Worm (Caenorhabditis elegans): ENCODE results near the gene Y110A2AL.6.

Y110A2AL.6 gene

ce11 chrII:2867701-2868100 lies 26.3 kb upstream of the Y110A2AL.6 start, which contains the start of gene Y110A2AL.2:
Gene Y110A2AL.2 (plus strand): TSS chrII:2868001.
- no peak for TF ChIP-seq pha-4 (tag; optimal IDR thresholded peaks at IDR 0.05)
- TF ChIP-seq ceh-43 (GFP tag; optimal IDR thresholded peaks at IDR 0.05): no peak
- no peak for TF ChIP-seq elt-1 (tag; optimal IDR thresholded peaks at IDR 0.05; ENCODE audit: borderline replicate concordance, insufficient read depth)
- TF ChIP-seq ham-2 (GFP tag; optimal IDR thresholded peaks at IDR 0.05): no peak
- no peak for TF ChIP-seq lin-13 (tag; optimal IDR thresholded peaks at IDR 0.05)
- no peak for TF ChIP-seq lsy-2 (tag; optimal IDR thresholded peaks at IDR 0.05)

ce11 chrII:2866541-2867124 lies 25.2 kb upstream of the Y110A2AL.6 start, which contains the start of the genes Y110A2AL.9 and Y110A2AL.3:
Gene Y110A2AL.9 (minus strand): TSS chrII:2866641.
Gene Y110A2AL.3 (plus strand): TSS chrII:2867074.
- TF ChIP-seq tbx-8 (GFP tag; optimal IDR thresholded peaks at IDR 0.05) (no peak), mls-2 (tag; optimal IDR thresholded peaks at IDR 0.05) (no peak), unc-62 (GFP tag; optimal IDR thresholded peaks at IDR 0.05) (no peak), ham-2 (GFP tag; optimal IDR thresholded peaks at IDR 0.05) (no peak), flh-1 (GFP tag; optimal IDR thresholded peaks at IDR 0.05) (no peak), zip-8 (tag; optimal IDR thresholded peaks at IDR 0.05) (no peak), snpc-4 (tag; optimal IDR thresholded peaks at IDR 0.05) (no peak), sptf-1 (tag; optimal IDR thresholded peaks at IDR 0.05) (no peak), ztf-11 (tag; optimal IDR thresholded peaks at IDR 0.05) (no peak), mep-1 (tag; optimal IDR thresholded peaks at IDR 0.05) (no peak)

ce11 chrII:2865355-2865754 lies 23.9 kb upstream of the Y110A2AL.6 start:
- no peak for TF ChIP-seq nhr-76 (tag; optimal IDR thresholded peaks at IDR 0.05)
- no peak for TF ChIP-seq mep-1 (tag; optimal IDR thresholded peaks at IDR 0.05)
- TF ChIP-seq elt-1 (tag; optimal IDR thresholded peaks at IDR 0.05; ENCODE audit: borderline replicate concordance, insufficient read depth): no peak
- TF ChIP-seq elt-3 (tag; optimal IDR thresholded peaks at IDR 0.05): no peak
- no peak for TF ChIP-seq tbx-8 (GFP tag; optimal IDR thresholded peaks at IDR 0.05)
- TF ChIP-seq blmp-1 (tag; optimal IDR thresholded peaks at IDR 0.05): no peak
- TF ChIP-seq ces-1 (GFP tag; optimal IDR thresholded peaks at IDR 0.05): no peak
- TF ChIP-seq mls-2 (tag; optimal IDR thresholded peaks at IDR 0.05): no peak
- TF ChIP-seq nhr-12 (tag; optimal IDR thresholded peaks at IDR 0.05): no peak

DNA sequence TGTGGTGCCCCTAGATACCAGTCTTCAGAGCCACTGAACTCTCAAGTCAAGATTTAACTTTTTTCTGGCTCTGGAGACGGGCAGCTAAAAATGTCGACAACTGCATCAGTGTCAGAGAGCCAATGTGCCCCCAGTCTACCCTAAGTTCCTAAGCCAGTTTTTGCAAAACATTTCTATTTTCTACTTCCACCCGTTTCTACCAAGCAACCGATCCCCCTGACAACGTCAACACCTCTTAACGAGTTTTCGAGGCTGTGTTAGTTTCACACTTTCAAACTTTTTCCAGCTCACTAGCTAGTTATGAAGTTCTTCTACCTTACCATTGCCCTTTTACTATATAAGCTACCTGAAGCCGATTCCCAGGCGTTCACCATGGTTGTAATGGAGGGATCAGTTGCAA lies 22.8 kb upstream of the Y110A2AL.6 start, which contains the start of gene Y110A2AL.5:
Gene Y110A2AL.5 (plus strand): TSS at position 301 of the 400 bp plus-strand sequence.
- no peak for TF ChIP-seq zip-8 (tag; optimal IDR thresholded peaks at IDR 0.05)
- no peak for TF ChIP-seq bed-3 (GFP tag; optimal IDR thresholded peaks at IDR 0.05)
- no peak for TF ChIP-seq pha-4 (tag; optimal IDR thresholded peaks at IDR 0.05)
- TF ChIP-seq hlh-1 (tag; optimal IDR thresholded peaks at IDR 0.05): no peak
- no peak for TF ChIP-seq ceh-43 (GFP tag; optimal IDR thresholded peaks at IDR 0.05)
- TF ChIP-seq mab-5 (tag; optimal IDR thresholded peaks at IDR 0.05): no peak
- no peak for TF ChIP-seq unc-120 (tag; optimal IDR thresholded peaks at IDR 0.05; ENCODE audit: poor library complexity, severe bottlenecking)
- no peak for TF ChIP-seq flh-1 (GFP tag; optimal IDR thresholded peaks at IDR 0.05)
- no peak for TF ChIP-seq cnd-1 (tag; optimal IDR thresholded peaks at IDR 0.05)
- TF ChIP-seq elt-1 (tag; optimal IDR thresholded peaks at IDR 0.05; ENCODE audit: borderline replicate concordance, insufficient read depth): no peak

- peak; percentile 23 for TF ChIP-seq ham-2 (GFP tag; optimal IDR thresholded peaks at IDR 0.05)
- TF ChIP-seq elt-3 (tag; optimal IDR thresholded peaks at IDR 0.05): no peak
- no peak for TF ChIP-seq M03D4.4 (tag; optimal IDR thresholded peaks at IDR 0.05)
- no peak for TF ChIP-seq ztf-11 (tag; optimal IDR thresholded peaks at IDR 0.05)
- no peak for TF ChIP-seq mls-2 (tag; optimal IDR thresholded peaks at IDR 0.05)
- no peak for TF ChIP-seq mab-5 (tag; optimal IDR thresholded peaks at IDR 0.05)
Observed at ce11 chrII:2862557-2863035, 21.2 kb upstream of the Y110A2AL.6 start.

ce11 chrII:2861385-2862099 lies 20.1 kb upstream of the Y110A2AL.6 start:
- TF ChIP-seq blmp-1 (tag; optimal IDR thresholded peaks at IDR 0.05) (peak; percentile 74), hlh-1 (tag; optimal IDR thresholded peaks at IDR 0.05) (no peak), unc-39 (tag; optimal IDR thresholded peaks at IDR 0.05) (no peak), mls-2 (tag; optimal IDR thresholded peaks at IDR 0.05) (peak; percentile 31), elt-1 (tag; optimal IDR thresholded peaks at IDR 0.05; ENCODE audit: borderline replicate concordance, insufficient read depth) (no peak), ceh-39 (tag; optimal IDR thresholded peaks at IDR 0.05) (no peak), lin-13 (tag; optimal IDR thresholded peaks at IDR 0.05) (no peak), ceh-43 (GFP tag; optimal IDR thresholded peaks at IDR 0.05) (no peak), ces-1 (GFP tag; optimal IDR thresholded peaks at IDR 0.05) (no peak), bed-3 (GFP tag; optimal IDR thresholded peaks at IDR 0.05) (no peak), unc-120 (tag; optimal IDR thresholded peaks at IDR 0.05; ENCODE audit: poor library complexity, severe bottlenecking) (peak; percentile 49), ceh-83 (GFP tag; optimal IDR thresholded peaks at IDR 0.05) (peak; percentile 55), sem-2 (GFP tag; optimal IDR thresholded peaks at IDR 0.05) (no peak), ham-2 (GFP tag; optimal IDR thresholded peaks at IDR 0.05) (peak; percentile 14)

Data from whole organism, mixed stage, embryonic.